Fruit fly (Drosophila melanogaster) whole organism, embryonic: ENCODE data around the gene Col4a1.

Experiments
- B-H1 ChIP-seq: fragments of 200-800 bp; sonication (Bioruptor generic); IDR thresholded peaks from 3 replicates; pipeline ENCODE4 v1.3.6; 2022; ENCODE audit warnings: missing biosample characterization, missing genetic modification characterization
- CG10366 ChIP-seq: fragments of 200-800 bp; sonication (Bioruptor generic); IDR thresholded peaks from 2 replicates; pipeline ENCODE4 v1.3.6; 2022; ENCODE audit warnings: missing biosample characterization, missing genetic modification characterization
- CG10431 ChIP-seq: fragments of 200-800 bp; sonication (Bioruptor generic); optimal IDR thresholded peaks from 3 replicates; lab custom pipeline; 2018; ENCODE audit warnings: missing biosample characterization, mild to moderate bottlenecking, missing genetic modification characterization
- CG10959 ChIP-seq: fragments of 200-800 bp; sonication (Bioruptor generic); IDR thresholded peaks from 2 replicates; pipeline ENCODE4 v1.3.6; 2022; ENCODE audit warnings: missing biosample characterization, missing genetic modification characterization
- CG10979 ChIP-seq: fragments of 200-800 bp; sonication (Bioruptor generic); optimal IDR thresholded peaks from 2 replicates; lab custom pipeline; 2018; ENCODE audit warnings: missing biosample characterization, mild to moderate bottlenecking, missing genetic modification characterization, moderate library complexity
- CG15011 ChIP-seq: fragments of 200-800 bp; sonication (Bioruptor generic); optimal IDR thresholded peaks from 3 replicates; lab custom pipeline; 2018; ENCODE audit warnings: missing biosample characterization, mild to moderate bottlenecking, missing genetic modification characterization
- CG17829 ChIP-seq: fragments of 200-800 bp; optimal IDR thresholded peaks from 2 replicates; lab custom pipeline; 2019; ENCODE audit warnings: missing biosample characterization, mild to moderate bottlenecking, missing genetic modification characterization, moderate library complexity
- CG1832 ChIP-seq: fragments of 200-800 bp; sonication (Bioruptor generic); optimal IDR thresholded peaks from 2 replicates; lab custom pipeline; 2017; ENCODE audit warnings: missing biosample characterization, mild to moderate bottlenecking, missing genetic modification characterization, inconsistent platforms
- CG18599 ChIP-seq: fragments of 200-800 bp; sonication (Bioruptor generic); optimal IDR thresholded peaks from 3 replicates; lab custom pipeline; 2017; ENCODE audit warnings: missing biosample characterization, missing genetic modification characterization, mild to moderate bottlenecking, moderate library complexity, missing genetic modification reagents
- CG18764 ChIP-seq: fragments of 200-800 bp; sonication (Bioruptor generic); optimal IDR thresholded peaks from 3 replicates; lab custom pipeline; 2016; ENCODE audit warnings: missing biosample characterization, missing genetic modification characterization
- CG2120 ChIP-seq: fragments of 200-800 bp; sonication (Bioruptor generic); optimal IDR thresholded peaks from 3 replicates; lab custom pipeline; 2016; ENCODE audit warnings: missing biosample characterization, missing genetic modification characterization
- CG34224 ChIP-seq: fragments of 200-800 bp; sonication (Bioruptor generic); IDR thresholded peaks from 3 replicates; pipeline ENCODE4 v1.3.6; 2022; ENCODE audit warnings: missing biosample characterization, missing genetic modification characterization; ENCODE audit not compliant: partially characterized antibody
- CG3847 ChIP-seq: fragments of 200-800 bp; sonication (Bioruptor generic); IDR thresholded peaks from 2 replicates; pipeline ENCODE4 v1.3.6; 2022; ENCODE audit warnings: missing biosample characterization, missing genetic modification characterization
- CG4617 ChIP-seq: fragments of 200-800 bp; sonication (Bioruptor generic); optimal IDR thresholded peaks from 3 replicates; lab custom pipeline; 2016; ENCODE audit warnings: missing biosample characterization, missing genetic modification characterization, borderline replicate concordance
- CG8924 ChIP-seq: fragments of 200-800 bp; optimal IDR thresholded peaks from 3 replicates; lab custom pipeline; 2019; ENCODE audit warnings: missing biosample characterization, mild to moderate bottlenecking, missing genetic modification characterization, moderate library complexity
- CG9797 ChIP-seq: fragments of 200-800 bp; sonication (Bioruptor generic); optimal IDR thresholded peaks from 3 replicates; lab custom pipeline; 2018; ENCODE audit warnings: missing biosample characterization, mild to moderate bottlenecking, missing genetic modification characterization
- D ChIP-seq, 2 experiments: fragments of 200-800 bp in 1 of 2; fragments of >200 bp in 1 of 2; sonication (Bioruptor generic) in 1 of 2; optimal IDR thresholded peaks; 2 replicates in 1 of 2; 3 replicates in 1 of 2; lab custom pipeline; 2017; ENCODE audit warnings: mild to moderate bottlenecking in 1 of 2, missing biosample characterization in 1 of 2, missing genetic modification characterization in 1 of 2, missing genetic modification reagents in 1 of 2
- Dll ChIP-seq: fragments of 200-800 bp; sonication (Bioruptor generic); IDR thresholded peaks from 4 replicates; pipeline ENCODE4 v1.3.6; 2022; ENCODE audit warnings: missing biosample characterization, missing genetic modification characterization; ENCODE audit not compliant: partially characterized antibody
- Eip74EF ChIP-seq, 2 experiments: fragments of 200-800 bp in 1 of 2; fragments of >200 bp in 1 of 2; sonication (Bioruptor generic) in 1 of 2; optimal IDR thresholded peaks; 2 replicates each; lab custom pipeline; 2017 to 2019; ENCODE audit warnings: missing biosample characterization in 2 of 2, missing genetic modification characterization in 2 of 2, mild to moderate bottlenecking in 1 of 2, moderate library complexity in 1 of 2
- Fer1 ChIP-seq: fragments of 200-800 bp; sonication (Bioruptor generic); optimal IDR thresholded peaks from 2 replicates; lab custom pipeline; 2017; ENCODE audit warnings: missing biosample characterization, mild to moderate bottlenecking, missing genetic modification characterization
- Hmr ChIP-seq: fragments of 200-800 bp; sonication (Bioruptor generic); optimal IDR thresholded peaks from 3 replicates; lab custom pipeline; 2017; ENCODE audit warnings: mild to moderate bottlenecking, missing biosample characterization, missing genetic modification reagents, missing genetic modification characterization
- NFAT ChIP-seq: fragments of 200-800 bp; sonication (Bioruptor generic); IDR thresholded peaks from 2 replicates; pipeline ENCODE4 v1.3.6; 2022; ENCODE audit warnings: missing biosample characterization, missing genetic modification characterization
- NK7.1 ChIP-seq: fragments of 200-800 bp; sonication (Bioruptor generic); optimal IDR thresholded peaks from 3 replicates; lab custom pipeline; 2016; ENCODE audit warnings: missing biosample characterization, missing genetic modification characterization
- Scr ChIP-seq: fragments of 200-800 bp; sonication (Bioruptor generic); IDR thresholded peaks from 2 replicates; pipeline ENCODE4 v1.3.6; 2022; ENCODE audit warnings: missing biosample characterization, missing genetic modification characterization; ENCODE audit not compliant: partially characterized antibody
- Xbp1 ChIP-seq: fragments of 200-800 bp; sonication (Bioruptor generic); optimal IDR thresholded peaks from 3 replicates; lab custom pipeline; 2016; ENCODE audit warnings: missing biosample characterization, mild to moderate bottlenecking, missing genetic modification characterization
- abd-A ChIP-seq: fragments of 200-800 bp; sonication (Bioruptor generic); optimal IDR thresholded peaks from 3 replicates; lab custom pipeline; 2019; ENCODE audit warnings: missing biosample characterization, mild to moderate bottlenecking, missing genetic modification characterization, moderate library complexity
- ase ChIP-seq: fragments of 200-800 bp; sonication (Bioruptor generic); IDR thresholded peaks from 3 replicates; pipeline ENCODE4 v1.3.6; 2022; ENCODE audit warnings: missing biosample characterization, missing genetic modification characterization
- bbx ChIP-seq: fragments of 200-800 bp; sonication (Bioruptor generic); IDR thresholded peaks from 2 replicates; pipeline ENCODE4 v1.3.6; 2022; ENCODE audit warnings: missing biosample characterization, missing genetic modification characterization; ENCODE audit not compliant: partially characterized antibody
- bigmax ChIP-seq: fragments of 200-800 bp; sonication (Bioruptor generic); optimal IDR thresholded peaks from 2 replicates; lab custom pipeline; 2018; ENCODE audit warnings: missing biosample characterization, mild to moderate bottlenecking, missing genetic modification characterization
- dati ChIP-seq: fragments of 200-800 bp; sonication (Bioruptor generic); IDR thresholded peaks from 2 replicates; pipeline ENCODE4 v1.3.6; 2022; ENCODE audit warnings: missing biosample characterization, missing genetic modification characterization
- dpn ChIP-seq, 2 experiments: fragments of 200-800 bp; sonication (Bioruptor generic); optimal IDR thresholded peaks; 3 replicates each; lab custom pipeline; 2016; ENCODE audit warnings: missing biosample characterization in 2 of 2, missing genetic modification characterization in 2 of 2
- gce ChIP-seq: fragments of 200-800 bp; sonication (Bioruptor generic); IDR thresholded peaks from 3 replicates; pipeline ENCODE4 v1.3.6; 2022; ENCODE audit warnings: missing biosample characterization, missing genetic modification characterization
- grn ChIP-seq: fragments of 200-800 bp; sonication (Bioruptor generic); optimal IDR thresholded peaks from 3 replicates; lab custom pipeline; 2017; ENCODE audit warnings: missing biosample characterization, missing genetic modification characterization
- ind ChIP-seq: fragments of 200-800 bp; sonication (Bioruptor generic); optimal IDR thresholded peaks from 3 replicates; lab custom pipeline; 2016; ENCODE audit warnings: missing biosample characterization, missing genetic modification characterization
- mam ChIP-seq: fragments of 200-800 bp; sonication (Bioruptor generic); optimal IDR thresholded peaks from 3 replicates; lab custom pipeline; 2016; ENCODE audit warnings: missing biosample characterization, missing genetic modification characterization
- mld ChIP-seq: fragments of 200-800 bp; sonication (Bioruptor generic); IDR thresholded peaks from 3 replicates; pipeline ENCODE4 v1.3.6; 2022; ENCODE audit warnings: missing biosample characterization, missing genetic modification characterization; ENCODE audit not compliant: partially characterized antibody
- nau ChIP-seq: fragments of 200-800 bp; sonication (Bioruptor generic); optimal IDR thresholded peaks from 3 replicates; lab custom pipeline; 2017; ENCODE audit warnings: missing biosample characterization, mild to moderate bottlenecking, missing genetic modification characterization, missing genetic modification reagents
- nerfin-1 ChIP-seq: fragments of 200-800 bp; sonication (Bioruptor generic); optimal IDR thresholded peaks from 3 replicates; lab custom pipeline; 2019; ENCODE audit warnings: missing biosample characterization, mild to moderate bottlenecking, missing genetic modification characterization, moderate library complexity
- org-1 ChIP-seq: fragments of 200-800 bp; sonication (Bioruptor generic); optimal IDR thresholded peaks from 2 replicates; lab custom pipeline; 2017; ENCODE audit warnings: missing biosample characterization, missing genetic modification characterization
- pan ChIP-seq, 4 experiments: fragments of >200 bp in 3 of 4; fragments of 200-800 bp in 1 of 4; sonication (Bioruptor generic) in 1 of 4; optimal IDR thresholded peaks in 3 of 4; IDR thresholded peaks in 1 of 4; 2 replicates each; pipeline versions ENCODE4 v1.3.6 to Lab custom; 2017 to 2022; ENCODE audit warnings: missing biosample characterization in 2 of 4, missing genetic modification characterization in 2 of 4, mixed read lengths in 1 of 4
- pb ChIP-seq: fragments of 200-800 bp; sonication (Bioruptor generic); optimal IDR thresholded peaks from 3 replicates; lab custom pipeline; 2016; ENCODE audit warnings: missing biosample characterization, missing genetic modification characterization
- pfk ChIP-seq: fragments of 200-800 bp; sonication (Bioruptor generic); optimal IDR thresholded peaks from 2 replicates; lab custom pipeline; 2018; ENCODE audit warnings: missing biosample characterization, mild to moderate bottlenecking, missing genetic modification characterization, moderate library complexity
- psq ChIP-seq: fragments of 200-800 bp; sonication (Bioruptor generic); optimal IDR thresholded peaks from 2 replicates; lab custom pipeline; 2017; ENCODE audit warnings: missing biosample characterization, missing genetic modification characterization
- salm ChIP-seq: fragments of 200-800 bp; sonication (Bioruptor generic); optimal IDR thresholded peaks from 2 replicates; lab custom pipeline; 2018; ENCODE audit warnings: missing biosample characterization, mild to moderate bottlenecking, missing genetic modification characterization
- sim ChIP-seq: fragments of 200-800 bp; sonication (Bioruptor generic); IDR thresholded peaks from 2 replicates; pipeline ENCODE4 v1.3.6; 2022; ENCODE audit warnings: missing biosample characterization, missing genetic modification characterization
- sob ChIP-seq: fragments of 200-800 bp; sonication (Bioruptor generic); IDR thresholded peaks from 2 replicates; pipeline ENCODE4 v1.3.6; 2022; ENCODE audit warnings: missing biosample characterization, missing genetic modification characterization
- vvl ChIP-seq: fragments of 200-800 bp; sonication (Bioruptor generic); IDR thresholded peaks from 2 replicates; pipeline ENCODE4 v1.3.6; 2022; ENCODE audit warnings: missing biosample characterization, missing genetic modification characterization
- z ChIP-seq: fragments of 200-800 bp; sonication (Bioruptor generic); IDR thresholded peaks from 3 replicates; pipeline ENCODE4 v1.3.6; 2022; ENCODE audit warnings: missing biosample characterization, missing genetic modification characterization

The Col4a1 gene

DNA sequence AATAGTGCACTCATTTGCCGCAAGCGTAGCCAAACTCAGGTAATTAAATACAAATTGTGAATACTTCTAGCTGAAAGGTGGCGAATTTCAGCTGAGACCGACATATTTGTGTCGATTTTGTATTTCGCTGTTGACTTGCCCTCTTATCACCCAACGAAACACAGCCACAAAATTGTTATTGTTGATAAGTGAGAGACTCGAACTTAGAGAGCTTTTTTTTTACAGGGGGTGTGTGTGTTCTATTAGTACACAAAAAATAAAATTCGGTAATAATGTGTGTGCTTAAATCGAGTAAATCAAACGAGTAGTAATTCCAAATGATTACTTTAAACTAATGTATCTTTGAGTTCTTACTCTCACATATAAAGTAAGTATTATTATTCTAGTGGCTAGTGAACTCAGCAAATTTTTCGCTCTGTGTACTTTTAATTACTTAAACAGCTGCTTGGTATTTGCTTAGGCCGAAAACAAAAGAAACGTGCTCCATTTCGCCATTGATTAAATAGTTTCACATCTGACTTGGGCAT is 31.6 kb downstream of the Col4a1 start (continued):
- TF ChIP-seq ind (GFP tag; lab: Kevin White, UChicago), result peak; percentile 8
- TF ChIP-seq bbx (GFP tag; lab: Robert Waterston, UW), result no peak
- TF ChIP-seq Fer1, result peak; percentile 89
- TF ChIP-seq Scr (GFP tag; lab: Robert Waterston, UW), result no peak
- peak; percentile 43; the same call in 2 of the 3 replicates for TF ChIP-seq B-H1 (GFP tag; lab: Robert Waterston, UW)
- peak; percentile 82 for TF ChIP-seq vvl (GFP tag; lab: Robert Waterston, UW)
- TF ChIP-seq D (optimal IDR thresholded peaks at IDR 0.05; lab: Kevin White, UChicago), result no peak
- peak; percentile 32 for TF ChIP-seq D (GFP tag; optimal IDR thresholded peaks at IDR 0.05; lab: Kevin White, UChicago)
- TF ChIP-seq CG10959 (GFP tag; lab: Robert Waterston, UW), result no peak
- TF ChIP-seq bigmax (GFP tag; lab: Kevin White, UChicago), result no peak
- TF ChIP-seq dpn (GFP tag; optimal IDR thresholded peaks at IDR 0.05; lab: Kevin White, UChicago), result peak; percentile 55 to 75
- TF ChIP-seq Hmr (GFP tag; lab: Kevin White, UChicago), result peak; percentile 91
- peak; percentile 60; the same call in 2 of the 3 replicates for TF ChIP-seq z (GFP tag; lab: Robert Waterston, UW)
- TF ChIP-seq abd-A (tag; lab: Kevin White, UChicago), result no peak
- TF ChIP-seq CG3847 (GFP tag; lab: Robert Waterston, UW), result peak; percentile 41; the same call in 1 of the 2 replicates
- peak; percentile 30; the same call in 1 of the 3 replicates for TF ChIP-seq ase (GFP tag; lab: Robert Waterston, UW)
- no peak for TF ChIP-seq sim (GFP tag; lab: Robert Waterston, UW)
- peak; percentile 24 for TF ChIP-seq salm
- TF ChIP-seq gce (GFP tag; lab: Robert Waterston, UW), result 0 out of 3 replicates have a peak, but pooled peaks have one; percentile 29
- TF ChIP-seq Eip74EF (GFP tag; optimal IDR thresholded peaks at IDR 0.05; lab: Kevin White, UChicago), result peak in 1 of 2 experiments; percentile 53
- peak; percentile 81 for TF ChIP-seq nau (GFP tag; lab: Kevin White, UChicago)
- no peak for TF ChIP-seq CG10431 (GFP tag; lab: Kevin White, UChicago)
- peak; percentile 88 for TF ChIP-seq mam (GFP tag; lab: Kevin White, UChicago)
- TF ChIP-seq CG1832 (GFP tag; lab: Kevin White, UChicago), result no peak
- TF ChIP-seq CG8924, result peak; percentile 63
- TF ChIP-seq NFAT (GFP tag; lab: Robert Waterston, UW), result peak; percentile 31; the same call in 1 of the 2 replicates
- peak; percentile 75 for TF ChIP-seq sob
- no peak for TF ChIP-seq CG9797 (GFP tag; lab: Kevin White, UChicago)
- TF ChIP-seq psq (GFP tag; lab: Kevin White, UChicago), result no peak
- peak; percentile 0 for TF ChIP-seq nerfin-1 (tag; lab: Kevin White, UChicago)
- peak; percentile 66 for TF ChIP-seq CG10979 (tag; lab: Kevin White, UChicago)
- TF ChIP-seq org-1 (GFP tag; lab: Kevin White, UChicago), result peak; percentile 74
- TF ChIP-seq mld (GFP tag; lab: Robert Waterston, UW), result no peak
- TF ChIP-seq Xbp1, result peak; percentile 36
- no peak for TF ChIP-seq dati (GFP tag; lab: Robert Waterston, UW)
- TF ChIP-seq NK7.1 (GFP tag; lab: Kevin White, UChicago), result peak; percentile 70
- peak; percentile 11 for TF ChIP-seq CG18764
- peak; percentile 51 for TF ChIP-seq CG10366 (GFP tag; lab: Robert Waterston, UW)
- peak; percentile 24 for TF ChIP-seq grn (GFP tag; lab: Kevin White, UChicago)
- TF ChIP-seq CG4617 (GFP tag; lab: Kevin White, UChicago), result no peak
- TF ChIP-seq CG34224 (GFP tag; lab: Robert Waterston, UW), result no peak
- TF ChIP-seq CG17829, result peak; percentile 30
- TF ChIP-seq pfk, result no peak
- peak; percentile 88 for TF ChIP-seq CG2120 (GFP tag; lab: Kevin White, UChicago)
- TF ChIP-seq pb, result peak; percentile 22
- TF ChIP-seq Dll, result no peak
- no peak for TF ChIP-seq pan (optimal IDR thresholded peaks at IDR 0.05; lab: Kevin White, UChicago)
- peak in 1 of 2 experiments; percentile 65 for TF ChIP-seq pan (GFP tag; optimal IDR thresholded peaks at IDR 0.05 in 1 of 2, IDR thresholded peaks at IDR 0.05 in 1 of 2)
- peak; percentile 88 for TF ChIP-seq CG18599 (GFP tag; lab: Kevin White, UChicago)
- TF ChIP-seq CG15011, result peak; percentile 53
